Worm (Caenorhabditis elegans) whole organism, late embryonic: ENCODE results near the gene Y53C12B.7.
A peak's percentile ranks its signal among the peaks of the same experiment; 100 is the strongest.
"Not testable (repeated sequence)": the region's sequence is repeated elsewhere in the genome, so short reads cannot be mapped to it uniquely, and the experiment has no call there.

Source experiments
- C38D4.7 ChIP-seq: fragments of 200-800 bp; sonication (Bioruptor generic); optimal IDR thresholded peaks from 2 replicates; lab custom pipeline; 2018; ENCODE audit warnings: mild to moderate bottlenecking, missing genetic modification characterization, moderate library complexity, missing compliant biosample characterization
- F13H6.1 ChIP-seq: sonication (generic microtip); optimal IDR thresholded peaks from 2 replicates; lab custom pipeline; 2016; ENCODE audit warnings: missing genetic modification characterization, missing compliant biosample characterization
- K09A11.1 ChIP-seq: sonication (generic microtip); optimal IDR thresholded peaks from 2 replicates; lab custom pipeline; 2017; ENCODE audit warnings: antibody characterized with exemption, mild to moderate bottlenecking, missing genetic modification characterization, missing compliant biosample characterization; ENCODE audit not compliant: insufficient read depth
- T23F11.4 ChIP-seq: fragments of 200-800 bp; sonication (Bioruptor generic); optimal IDR thresholded peaks from 2 replicates; lab custom pipeline; 2018; ENCODE audit warnings: mild to moderate bottlenecking, missing genetic modification characterization, missing compliant biosample characterization
- ahr-1 ChIP-seq: sonication (generic microtip); optimal IDR thresholded peaks from 2 replicates; lab custom pipeline; 2016; ENCODE audit warnings: missing genetic modification characterization, missing compliant biosample characterization
- ama-1 ChIP-seq: fragments of 150-350 bp; optimal IDR thresholded peaks from 2 replicates; lab custom pipeline; 2014
- ceh-19 ChIP-seq: fragments of 200-800 bp; sonication (Bioruptor generic); optimal IDR thresholded peaks from 2 replicates; lab custom pipeline; 2018; ENCODE audit warnings: mild to moderate bottlenecking, missing genetic modification characterization, missing compliant biosample characterization
- ceh-24 ChIP-seq: sonication (generic microtip); optimal IDR thresholded peaks from 2 replicates; lab custom pipeline; 2016; ENCODE audit warnings: mild to moderate bottlenecking, missing genetic modification characterization, missing compliant biosample characterization
- ceh-30 ChIP-seq: fragments of 150-350 bp; optimal IDR thresholded peaks from 2 replicates; lab custom pipeline; 2014; ENCODE audit warnings: missing biosample characterization, missing genetic modification characterization
- ceh-34 ChIP-seq: sonication (generic microtip); optimal IDR thresholded peaks from 2 replicates; lab custom pipeline; 2016; ENCODE audit warnings: mild to moderate bottlenecking, missing genetic modification characterization, missing compliant biosample characterization
- ceh-45 ChIP-seq: fragments of 200-800 bp; sonication (Bioruptor generic); IDR thresholded peaks from 2 replicates; pipeline ENCODE4 v1.3.6; 2022; ENCODE audit warnings: missing genetic modification reagents, missing genetic modification characterization, missing compliant biosample characterization
- ceh-6 ChIP-seq: fragments of 200-800 bp; sonication (Bioruptor generic); optimal IDR thresholded peaks from 2 replicates; lab custom pipeline; 2018; ENCODE audit warnings: mild to moderate bottlenecking, missing genetic modification characterization, missing compliant biosample characterization
- ceh-9 ChIP-seq: sonication (generic microtip); optimal IDR thresholded peaks from 2 replicates; lab custom pipeline; 2016; ENCODE audit warnings: mild to moderate bottlenecking, missing genetic modification characterization, inconsistent platforms, missing compliant biosample characterization
- che-1 ChIP-seq: sonication (generic microtip); optimal IDR thresholded peaks from 2 replicates; lab custom pipeline; 2016; ENCODE audit warnings: mild to moderate bottlenecking, missing genetic modification characterization, missing compliant biosample characterization
- dve-1 ChIP-seq: sonication (generic microtip); optimal IDR thresholded peaks from 2 replicates; lab custom pipeline; 2017; ENCODE audit warnings: antibody characterized with exemption, mild to moderate bottlenecking, missing genetic modification characterization, missing compliant biosample characterization
- elt-2 ChIP-seq: sonication (generic microtip); optimal IDR thresholded peaks from 2 replicates; lab custom pipeline; 2016; ENCODE audit warnings: missing genetic modification reagents, missing genetic modification characterization, missing compliant biosample characterization
- elt-4 ChIP-seq: sonication (generic microtip); optimal IDR thresholded peaks from 2 replicates; lab custom pipeline; 2016; ENCODE audit warnings: missing genetic modification characterization, missing compliant biosample characterization
- ets-4 ChIP-seq: sonication (generic microtip); optimal IDR thresholded peaks from 2 replicates; lab custom pipeline; 2016; ENCODE audit warnings: missing genetic modification characterization, missing compliant biosample characterization
- eyg-1 ChIP-seq: sonication (generic microtip); optimal IDR thresholded peaks from 2 replicates; lab custom pipeline; 2016; ENCODE audit warnings: missing genotype, missing genetic modification characterization, missing compliant biosample characterization
- fkh-10 ChIP-seq: fragments of 150-350 bp; optimal IDR thresholded peaks from 2 replicates; lab custom pipeline; 2014; ENCODE audit warnings: missing biosample characterization, missing genetic modification reagents, missing genetic modification characterization
- fkh-6 ChIP-seq: sonication (generic microtip); optimal IDR thresholded peaks from 2 replicates; lab custom pipeline; 2016; ENCODE audit warnings: missing genetic modification characterization, missing compliant biosample characterization
- hlh-15 ChIP-seq: sonication (generic microtip); optimal IDR thresholded peaks from 2 replicates; lab custom pipeline; 2016; ENCODE audit warnings: missing genetic modification characterization, missing compliant biosample characterization
- hlh-8 ChIP-seq: sonication (generic microtip); optimal IDR thresholded peaks from 2 replicates; lab custom pipeline; 2016; ENCODE audit warnings: missing genotype, missing genetic modification characterization, missing compliant biosample characterization
- lim-6 ChIP-seq: sonication (generic microtip); optimal IDR thresholded peaks from 2 replicates; lab custom pipeline; 2016; ENCODE audit warnings: missing genetic modification characterization, missing compliant biosample characterization
- madf-2 ChIP-seq: sonication (generic microtip); optimal IDR thresholded peaks from 2 replicates; lab custom pipeline; 2017; ENCODE audit warnings: missing genetic modification characterization, missing compliant biosample characterization
- nfya-1 ChIP-seq: sonication (generic microtip); optimal IDR thresholded peaks from 2 replicates; lab custom pipeline; 2017; ENCODE audit warnings: missing genetic modification characterization, mild to moderate bottlenecking, missing compliant biosample characterization, antibody characterized with exemption, moderate library complexity
- nhr-11 ChIP-seq: fragments of 150-350 bp; optimal IDR thresholded peaks from 2 replicates; lab custom pipeline; 2014; ENCODE audit warnings: missing biosample characterization, missing genetic modification characterization
- nhr-232 ChIP-seq: sonication (generic microtip); optimal IDR thresholded peaks from 2 replicates; lab custom pipeline; 2016; ENCODE audit warnings: missing genetic modification characterization, missing compliant biosample characterization
- npax-4 ChIP-seq: sonication (generic microtip); optimal IDR thresholded peaks from 2 replicates; lab custom pipeline; 2016; ENCODE audit warnings: missing genetic modification characterization, missing compliant biosample characterization
- pag-3 ChIP-seq: sonication (generic microtip); optimal IDR thresholded peaks from 2 replicates; lab custom pipeline; 2016; ENCODE audit warnings: missing compliant biosample characterization, missing genetic modification characterization, borderline replicate concordance
- pat-9 ChIP-seq: fragments of 200-800 bp; sonication (Bioruptor generic); optimal IDR thresholded peaks from 2 replicates; lab custom pipeline; 2018; ENCODE audit warnings: mild to moderate bottlenecking, missing genetic modification characterization, moderate library complexity, missing compliant biosample characterization
- pha-4 ChIP-seq: fragments of 150-350 bp; optimal IDR thresholded peaks from 2 replicates; lab custom pipeline; 2018; ENCODE audit warnings: missing biosample characterization, missing genetic modification reagents, missing genetic modification characterization
- ref-2 ChIP-seq: sonication (generic microtip); optimal IDR thresholded peaks from 2 replicates; lab custom pipeline; 2016; ENCODE audit warnings: missing genetic modification characterization, missing compliant biosample characterization
- sdc-2 ChIP-seq: sonication (generic microtip); optimal IDR thresholded peaks from 2 replicates; lab custom pipeline; 2016; ENCODE audit warnings: missing genotype, missing genetic modification characterization, missing compliant biosample characterization
- syd-9 ChIP-seq: sonication (generic microtip); optimal IDR thresholded peaks from 2 replicates; lab custom pipeline; 2016; ENCODE audit warnings: mild to moderate bottlenecking, missing genetic modification characterization, moderate library complexity, missing compliant biosample characterization
- tbx-2 ChIP-seq: sonication (generic microtip); optimal IDR thresholded peaks from 2 replicates; lab custom pipeline; 2016; ENCODE audit warnings: missing genetic modification characterization, missing compliant biosample characterization
- tbx-7 ChIP-seq: sonication (generic microtip); optimal IDR thresholded peaks from 2 replicates; lab custom pipeline; 2016; ENCODE audit warnings: missing genotype, missing genetic modification characterization, missing compliant biosample characterization
- unc-42 ChIP-seq: sonication (generic microtip); optimal IDR thresholded peaks from 2 replicates; lab custom pipeline; 2016; ENCODE audit warnings: missing genotype, missing genetic modification characterization, missing compliant biosample characterization
- unc-86 ChIP-seq: sonication (generic microtip); optimal IDR thresholded peaks from 2 replicates; lab custom pipeline; 2016; ENCODE audit warnings: missing genetic modification characterization, missing compliant biosample characterization
- zip-5 ChIP-seq: sonication (generic microtip); optimal IDR thresholded peaks from 2 replicates; lab custom pipeline; 2016; ENCODE audit warnings: missing genetic modification characterization, missing compliant biosample characterization
- ztf-16 ChIP-seq: sonication (generic microtip); optimal IDR thresholded peaks from 2 replicates; lab custom pipeline; 2017; ENCODE audit warnings: missing genetic modification characterization, missing compliant biosample characterization

Gene Y53C12B.7

ce11 chrII:9725056-9725455, 28.0 kb downstream of the Y53C12B.7 start:
- TF ChIP-seq ceh-45 (GFP tag; lab: Robert Waterston, UW) (no peak), unc-42 (tag; lab: Kevin White, UChicago) (no peak), C38D4.7 (GFP tag; lab: Kevin White, UChicago) (no peak), syd-9 (tag; lab: Kevin White, UChicago) (no peak), unc-86 (tag; lab: Kevin White, UChicago) (no peak), nhr-11 (tag; lab: Kevin White, UChicago) (no peak), ceh-30 (tag; lab: Kevin White, UChicago) (no peak), ceh-19 (GFP tag; lab: Kevin White, UChicago) (no peak)

ce11 chrII:9724464-9724863, 28.6 kb downstream of the Y53C12B.7 start, which contains the start of gene cutl-2:
Gene cutl-2, minus strand, starts transcription at chrII:9724673.
- TF ChIP-seq elt-2 (no peak), pha-4 (no peak), ama-1 (lab: Kevin White, UChicago) (no peak), hlh-8 (no peak), sdc-2 (tag; lab: Kevin White, UChicago) (no peak), ceh-30 (tag; lab: Kevin White, UChicago) (no peak), tbx-7 (no peak), fkh-10 (GFP tag; lab: Kevin White, UChicago) (no peak), che-1 (no peak), K09A11.1 (tag; lab: Kevin White, UChicago) (no peak), pag-3 (tag; lab: Kevin White, UChicago) (no peak), dve-1 (no peak)

- not testable (repeated sequence) for TF ChIP-seq lim-6, ets-4, ceh-9 (tag; lab: Kevin White, UChicago)
Measured at ce11 chrII:9718631-9719252, 34.3 kb downstream of the Y53C12B.7 start, which contains the start of gene Y53C12A.11. Gene Y53C12A.11, minus strand, starts transcription at chrII:9718698.

- TF ChIP-seq ahr-1 (tag; lab: Kevin White, UChicago) (no peak), npax-4 (tag; lab: Kevin White, UChicago) (no peak), hlh-8 (no peak), dve-1 (no peak), ceh-24 (no peak), ceh-30 (tag; lab: Kevin White, UChicago) (no peak), pha-4 (no peak), sdc-2 (tag; lab: Kevin White, UChicago) (no peak), ceh-19 (GFP tag; lab: Kevin White, UChicago) (no peak), T23F11.4 (GFP tag; lab: Kevin White, UChicago) (no peak), hlh-15 (tag; lab: Kevin White, UChicago) (no peak), K09A11.1 (tag; lab: Kevin White, UChicago) (no peak), ceh-6 (GFP tag; lab: Kevin White, UChicago) (no peak), nhr-11 (tag; lab: Kevin White, UChicago) (no peak), ets-4 (tag; lab: Kevin White, UChicago) (no peak), ref-2 (tag; lab: Kevin White, UChicago) (no peak), madf-2 (no peak), nhr-232 (tag; lab: Kevin White, UChicago) (no peak), F13H6.1 (tag; lab: Kevin White, UChicago) (no peak), che-1 (no peak)
Measured at ce11 chrII:9717904-9718303, 35.1 kb downstream of the Y53C12B.7 start, which contains the start of gene Y53C12A.6. Gene Y53C12A.6, minus strand, starts transcription at chrII:9718004.

- TF ChIP-seq zip-5 (tag; lab: Kevin White, UChicago) (no peak), elt-4 (tag; lab: Kevin White, UChicago) (no peak), fkh-6 (tag; lab: Kevin White, UChicago) (no peak), ceh-34 (tag; lab: Kevin White, UChicago) (peak; percentile 64), tbx-7 (no peak), ceh-6 (GFP tag; lab: Kevin White, UChicago) (no peak), pat-9 (tag; lab: Kevin White, UChicago) (no peak), K09A11.1 (tag; lab: Kevin White, UChicago) (no peak), eyg-1 (tag; lab: Kevin White, UChicago) (no peak), ceh-30 (tag; lab: Kevin White, UChicago) (peak; percentile 18), C38D4.7 (GFP tag; lab: Kevin White, UChicago) (no peak), nfya-1 (tag; lab: Kevin White, UChicago) (peak; percentile 59), madf-2 (no peak), ceh-24 (no peak), syd-9 (tag; lab: Kevin White, UChicago) (no peak), tbx-2 (tag; lab: Kevin White, UChicago) (peak; percentile 18), sdc-2 (tag; lab: Kevin White, UChicago) (no peak), ztf-16 (tag; lab: Kevin White, UChicago) (peak; percentile 28), elt-2 (peak; percentile 37), ceh-19 (GFP tag; lab: Kevin White, UChicago) (no peak)
Measured at ce11 chrII:9716417-9717039, 36.5 kb downstream of the Y53C12B.7 start, which contains the start of gene wee-1.3. Gene wee-1.3, minus strand, starts transcription at chrII:9716467.
